Fruit fly (Drosophila melanogaster) whole organism, wandering third instar larva: ENCODE results near the gene Prosbeta2R2.

Source experiments
- Abd-B ChIP-seq: fragments of >200 bp; optimal IDR thresholded peaks from 2 replicates; lab custom pipeline; 2017; ENCODE audit warnings: missing biosample characterization, missing genetic modification characterization
- CG32264 ChIP-seq: fragments of 200-800 bp; sonication (Bioruptor generic); optimal IDR thresholded peaks from 2 replicates; lab custom pipeline; 2016; ENCODE audit warnings: missing biosample characterization, missing genetic modification characterization
- CG9705 ChIP-seq: fragments of 200-800 bp; sonication (Bioruptor generic); optimal IDR thresholded peaks from 2 replicates; lab custom pipeline; 2018; ENCODE audit warnings: missing biosample characterization, mild to moderate bottlenecking, missing genetic modification characterization
- CrebA ChIP-seq: fragments of 200-800 bp; sonication (Bioruptor generic); optimal IDR thresholded peaks from 2 replicates; lab custom pipeline; 2016; ENCODE audit warnings: missing biosample characterization, mild to moderate bottlenecking, missing genetic modification characterization, borderline replicate concordance
- Dfd ChIP-seq: fragments of >200 bp; optimal IDR thresholded peaks from 2 replicates; lab custom pipeline; 2017; ENCODE audit warnings: missing biosample characterization, missing genetic modification characterization
- Dif ChIP-seq: fragments of 200-275, 200-300 bp; sonication (Bioruptor generic); optimal IDR thresholded peaks from 2 replicates; lab custom pipeline; 2018; ENCODE audit warnings: missing biosample characterization, missing genetic modification characterization; ENCODE audit not compliant: partially characterized antibody
- HLH106 ChIP-seq: fragments of 200-800 bp; optimal IDR thresholded peaks from 3 replicates; lab custom pipeline; 2019; ENCODE audit warnings: missing biosample characterization, mild to moderate bottlenecking, missing genetic modification characterization, moderate library complexity
- Hnf4 ChIP-seq: fragments of 200-800 bp; sonication (Bioruptor generic); optimal IDR thresholded peaks from 2 replicates; lab custom pipeline; 2016; ENCODE audit warnings: missing biosample characterization, mild to moderate bottlenecking, missing genetic modification characterization
- Hr78 ChIP-seq: fragments of >200 bp; optimal IDR thresholded peaks from 2 replicates; lab custom pipeline; 2017; ENCODE audit warnings: missing biosample characterization, missing genetic modification characterization
- Hr83 ChIP-seq: fragments of 200-300 bp; sonication (Bioruptor generic); optimal IDR thresholded peaks from 2 replicates; lab custom pipeline; 2016; ENCODE audit warnings: missing biosample characterization, mild to moderate bottlenecking, missing genetic modification characterization, moderate library complexity; ENCODE audit not compliant: poor library complexity, severe bottlenecking
- Jra ChIP-seq: sonication (Bioruptor generic); optimal IDR thresholded peaks from 2 replicates; lab custom pipeline; 2016; ENCODE audit warnings: missing biosample characterization, missing genetic modification characterization
- Mio ChIP-seq: sonication (Bioruptor generic); optimal IDR thresholded peaks from 2 replicates; lab custom pipeline; 2016; ENCODE audit warnings: missing biosample characterization, missing genetic modification characterization
- Myc ChIP-seq: fragments of >200 bp; optimal IDR thresholded peaks from 2 replicates; lab custom pipeline; 2017
- N ChIP-seq: fragments of >200 bp; optimal IDR thresholded peaks from 2 replicates; lab custom pipeline; 2018; ENCODE audit warnings: missing biosample characterization, missing external identifiers, missing genetic modification characterization
- OdsH ChIP-seq: fragments of 200-800 bp; sonication (Bioruptor generic); optimal IDR thresholded peaks from 2 replicates; lab custom pipeline; 2016; ENCODE audit warnings: missing biosample characterization, mild to moderate bottlenecking, missing genetic modification characterization
- Rel ChIP-seq, 2 experiments: fragments of 200-800 bp; sonication (Bioruptor generic) in 1 of 2; optimal IDR thresholded peaks; 2 replicates in 1 of 2; 3 replicates in 1 of 2; lab custom pipeline; 2016 to 2019; ENCODE audit warnings: mild to moderate bottlenecking in 2 of 2, missing biosample characterization in 2 of 2, missing genetic modification characterization in 2 of 2, moderate library complexity in 1 of 2
- Sp1 ChIP-seq: fragments of 200-800 bp; sonication (Bioruptor generic); optimal IDR thresholded peaks from 3 replicates; lab custom pipeline; 2019; ENCODE audit warnings: missing biosample characterization, mild to moderate bottlenecking, missing genetic modification characterization, moderate library complexity
- Vsx2 ChIP-seq: fragments of 200-300, 225-300 bp; sonication (Bioruptor generic); optimal IDR thresholded peaks from 2 replicates; lab custom pipeline; 2018; ENCODE audit warnings: missing biosample characterization, missing genetic modification characterization; ENCODE audit not compliant: partially characterized antibody
- br ChIP-seq: fragments of 200-800 bp; sonication (Bioruptor generic); optimal IDR thresholded peaks from 2 replicates; lab custom pipeline; 2016; ENCODE audit warnings: missing biosample characterization, missing genetic modification characterization
- brk ChIP-seq: fragments of 200-800 bp; sonication (Bioruptor generic); optimal IDR thresholded peaks from 2 replicates; lab custom pipeline; 2016; ENCODE audit warnings: missing biosample characterization, mild to moderate bottlenecking, missing genetic modification characterization
- dl ChIP-seq, 2 experiments: fragments of 175-275, 200-275 bp in 1 of 2; fragments of 200-275 bp in 1 of 2; sonication (Bioruptor generic); optimal IDR thresholded peaks; lab custom pipeline; 2018; ENCODE audit warnings: mild to moderate bottlenecking in 2 of 2, missing biosample characterization in 2 of 2, missing genetic modification characterization in 2 of 2, moderate library complexity in 2 of 2; ENCODE audit not compliant: partially characterized antibody in 2 of 2, insufficient read depth in 1 of 2
- dmrt93B ChIP-seq: fragments of 200-800 bp; sonication (Bioruptor generic); optimal IDR thresholded peaks from 2 replicates; lab custom pipeline; 2018; ENCODE audit warnings: missing biosample characterization, mild to moderate bottlenecking, missing genetic modification characterization
- dsf ChIP-seq: sonication (Bioruptor generic); optimal IDR thresholded peaks from 2 replicates; lab custom pipeline; 2016; ENCODE audit warnings: missing biosample characterization, missing genetic modification characterization, borderline replicate concordance
- ey ChIP-seq: fragments of 200-800 bp; sonication (Bioruptor generic); optimal IDR thresholded peaks from 2 replicates; lab custom pipeline; 2016; ENCODE audit warnings: missing biosample characterization, missing genetic modification characterization
- foxo ChIP-seq, 2 experiments: fragments of 200-800 bp; sonication (Bioruptor generic); optimal IDR thresholded peaks; 2 replicates in 1 of 2; 3 replicates in 1 of 2; lab custom pipeline; 2016 to 2017; ENCODE audit warnings: missing biosample characterization in 2 of 2, missing genetic modification characterization in 2 of 2
- fru ChIP-seq: fragments of 200-800 bp; sonication (Bioruptor generic); optimal IDR thresholded peaks from 3 replicates; lab custom pipeline; 2016; ENCODE audit warnings: missing biosample characterization, mild to moderate bottlenecking, missing genetic modification characterization
- h ChIP-seq: fragments of 200-800 bp; sonication (Bioruptor generic); optimal IDR thresholded peaks from 3 replicates; lab custom pipeline; 2016; ENCODE audit warnings: missing biosample characterization, mild to moderate bottlenecking, missing genetic modification characterization
- jim ChIP-seq: fragments of 175-275, 200-325 bp; sonication (Bioruptor generic); optimal IDR thresholded peaks from 2 replicates; lab custom pipeline; 2016; ENCODE audit warnings: missing biosample characterization, mild to moderate bottlenecking, missing genetic modification characterization
- lola ChIP-seq: fragments of >200 bp; optimal IDR thresholded peaks from 2 replicates; lab custom pipeline; 2017; ENCODE audit warnings: missing biosample characterization, missing genetic modification characterization
- pan ChIP-seq: fragments of >200 bp; optimal IDR thresholded peaks from 2 replicates; lab custom pipeline; 2017
- psq ChIP-seq: fragments of 200-800 bp; sonication (Bioruptor generic); optimal IDR thresholded peaks from 3 replicates; lab custom pipeline; 2017; ENCODE audit warnings: missing biosample characterization, mild to moderate bottlenecking, missing genetic modification characterization, moderate library complexity
- rgr ChIP-seq: fragments of 200-800 bp; sonication (Bioruptor generic); optimal IDR thresholded peaks from 3 replicates; lab custom pipeline; 2016; ENCODE audit warnings: missing biosample characterization, mild to moderate bottlenecking, missing genetic modification characterization
- sage ChIP-seq: fragments of 200-800 bp; sonication (Bioruptor generic); optimal IDR thresholded peaks from 2 replicates; lab custom pipeline; 2016; ENCODE audit warnings: missing biosample characterization, mild to moderate bottlenecking, missing genetic modification characterization
- sv ChIP-seq: fragments of 200-800 bp; sonication (Bioruptor generic); optimal IDR thresholded peaks from 3 replicates; lab custom pipeline; 2016; ENCODE audit warnings: missing biosample characterization, missing genetic modification characterization
- tai ChIP-seq: sonication (Bioruptor generic); optimal IDR thresholded peaks from 2 replicates; lab custom pipeline; 2016; ENCODE audit warnings: missing biosample characterization, missing genetic modification characterization
- usp ChIP-seq: fragments of >200 bp; optimal IDR thresholded peaks from 2 replicates; lab custom pipeline; 2017; ENCODE audit warnings: missing biosample characterization, missing genetic modification characterization
- woc ChIP-seq: sonication (Bioruptor generic); optimal IDR thresholded peaks from 2 replicates; lab custom pipeline; 2016; ENCODE audit warnings: missing biosample characterization, mild to moderate bottlenecking, missing genetic modification characterization

Prosbeta2R2 gene

dm6 chr3R:5261996-5262535 is 42.7 kb upstream of the Prosbeta2R2 start (continued):
- no peak for TF ChIP-seq Dfd
- no peak for TF ChIP-seq sv (GFP tag; lab: Kevin White, UChicago)
- TF ChIP-seq N, result no peak
- TF ChIP-seq Sp1 (GFP tag; lab: Kevin White, UChicago), result no peak
- no peak for TF ChIP-seq Myc (lab: Kevin White, UChicago)

dm6 chr3R:5261262-5261661 is 41.9 kb upstream of the Prosbeta2R2 start:
- no peak for TF ChIP-seq Jra
- TF ChIP-seq ey, result no peak
- TF ChIP-seq N, result no peak
- TF ChIP-seq Hr83, result no peak
- TF ChIP-seq foxo (GFP tag; optimal IDR thresholded peaks at IDR 0.05; lab: Kevin White, UChicago), result no peak
- no peak for TF ChIP-seq dmrt93B (GFP tag; lab: Kevin White, UChicago)
- TF ChIP-seq Hnf4 (GFP tag; lab: Kevin White, UChicago), result no peak
- no peak for TF ChIP-seq CrebA (GFP tag; lab: Kevin White, UChicago)
- TF ChIP-seq sage (GFP tag; lab: Kevin White, UChicago), result no peak
- no peak for TF ChIP-seq OdsH (GFP tag; lab: Kevin White, UChicago)

DNA sequence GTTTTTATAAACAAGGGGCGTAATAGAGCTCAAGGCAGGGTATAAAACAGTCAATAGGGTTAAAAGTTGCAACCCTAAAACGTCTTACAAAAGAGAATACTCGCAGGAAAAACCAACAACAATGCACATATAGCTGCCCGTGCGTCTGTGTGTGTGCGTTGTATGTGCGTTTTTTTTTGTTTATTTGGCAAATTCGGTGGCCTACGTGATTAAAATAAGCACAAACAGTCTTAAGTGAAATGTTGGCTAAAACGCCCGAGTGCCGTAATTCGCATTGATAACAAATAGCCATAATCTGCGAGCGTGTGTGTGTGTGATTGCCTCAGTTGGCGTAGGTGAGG is 37.8 kb upstream of the Prosbeta2R2 start:
- TF ChIP-seq CG32264 (GFP tag; lab: Kevin White, UChicago) (no peak), Rel (GFP tag; optimal IDR thresholded peaks at IDR 0.05; lab: Kevin White, UChicago) (no peak), Rel (tag; optimal IDR thresholded peaks at IDR 0.05; lab: Kevin White, UChicago) (no peak), Hr78 (GFP tag; lab: Kevin White, UChicago) (no peak), br (no peak), lola (GFP tag; lab: Kevin White, UChicago) (no peak), woc (GFP tag; lab: Kevin White, UChicago) (no peak), CG9705 (GFP tag; lab: Kevin White, UChicago) (no peak), brk (GFP tag; lab: Kevin White, UChicago) (no peak), N (no peak), Dfd (no peak), tai (GFP tag; lab: Kevin White, UChicago) (no peak), h (no peak), Myc (lab: Kevin White, UChicago) (no peak), ey (no peak), sv (GFP tag; lab: Kevin White, UChicago) (no peak), Mio (GFP tag; lab: Kevin White, UChicago) (no peak), Vsx2 (GFP tag; lab: Kevin White, UChicago) (no peak), HLH106 (tag; lab: Kevin White, UChicago) (no peak), OdsH (GFP tag; lab: Kevin White, UChicago) (no peak)

DNA sequence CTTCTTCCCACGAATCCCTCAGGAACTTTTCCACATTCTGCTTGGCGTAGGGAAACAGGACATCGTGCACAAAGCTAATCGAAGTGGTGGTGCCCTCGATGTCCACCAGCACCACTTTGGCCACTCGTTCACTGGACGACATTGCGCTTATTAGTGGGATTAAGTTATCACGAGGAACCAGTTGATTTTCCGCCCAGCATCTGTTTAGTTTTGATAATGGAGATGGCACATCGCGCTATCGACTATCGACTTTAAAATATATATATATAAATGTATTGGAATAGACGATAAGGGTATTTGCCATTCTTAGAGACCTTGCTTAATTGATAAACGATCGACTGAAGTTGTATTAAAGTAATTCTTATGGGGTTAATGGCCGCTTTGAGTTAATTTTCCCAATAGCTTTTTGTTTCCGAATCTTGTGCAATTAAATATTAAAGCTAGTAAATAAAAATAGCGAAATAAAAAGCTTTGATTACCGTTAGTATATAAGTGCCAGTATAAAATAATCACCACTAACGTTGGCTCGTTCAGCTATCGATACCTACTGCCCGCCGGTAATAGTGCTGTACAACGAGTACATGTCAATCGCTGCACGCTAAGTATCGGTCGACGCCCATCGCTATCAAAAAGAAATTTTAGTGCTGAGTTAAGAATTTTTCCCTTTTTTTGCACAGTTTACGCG is 37.3 kb upstream of the Prosbeta2R2 start, which contains the start of the genes Enoph and Hph:
Enoph (minus strand) TSS at position 220 of the 685 bp plus-strand sequence.
Hph (plus strand) TSS at position 576 of the 685 bp plus-strand sequence.
- TF ChIP-seq foxo (GFP tag; optimal IDR thresholded peaks at IDR 0.05; lab: Kevin White, UChicago) (peak in 1 of 2 experiments; percentile 76), Hnf4 (GFP tag; lab: Kevin White, UChicago) (peak; percentile 83), rgr (GFP tag; lab: Kevin White, UChicago) (peak; percentile 72), h (peak; percentile 76), ey (peak; percentile 56), dmrt93B (GFP tag; lab: Kevin White, UChicago) (peak; percentile 60), brk (GFP tag; lab: Kevin White, UChicago) (no peak), lola (GFP tag; lab: Kevin White, UChicago) (no peak), CG9705 (GFP tag; lab: Kevin White, UChicago) (peak; percentile 31), jim (GFP tag; lab: Kevin White, UChicago) (no peak), Myc (lab: Kevin White, UChicago) (peak; percentile 26), br (peak; percentile 72), tai (GFP tag; lab: Kevin White, UChicago) (peak; percentile 88), woc (GFP tag; lab: Kevin White, UChicago) (peak; percentile 73), Rel (GFP tag; optimal IDR thresholded peaks at IDR 0.05; lab: Kevin White, UChicago) (peak; percentile 20), Rel (tag; optimal IDR thresholded peaks at IDR 0.05; lab: Kevin White, UChicago) (peak; percentile 17), Hr83 (peak; percentile 58), Vsx2 (GFP tag; lab: Kevin White, UChicago) (no peak), Abd-B (no peak), CG32264 (GFP tag; lab: Kevin White, UChicago) (peak; percentile 33), CrebA (GFP tag; lab: Kevin White, UChicago) (no peak), dl (GFP tag; optimal IDR thresholded peaks at IDR 0.05; lab: Kevin White, UChicago; ENCODE audit: insufficient read depth in 1 of 2, partially characterized antibody in 2 of 2) (no peak), Mio (GFP tag; lab: Kevin White, UChicago) (no peak), pan (lab: Kevin White, UChicago) (no peak), Dif (GFP tag; lab: Kevin White, UChicago) (no peak), usp (no peak), sage (GFP tag; lab: Kevin White, UChicago) (peak; percentile 33), Jra (peak; percentile 89), sv (GFP tag; lab: Kevin White, UChicago) (peak; percentile 46), HLH106 (tag; lab: Kevin White, UChicago) (peak; percentile 80), dsf (peak; percentile 68), fru (GFP tag; lab: Kevin White, UChicago) (peak; percentile 73), psq (peak; percentile 68), Dfd (no peak), Hr78 (GFP tag; lab: Kevin White, UChicago) (no peak), OdsH (GFP tag; lab: Kevin White, UChicago) (peak; percentile 64)
